Worm (Caenorhabditis elegans) whole organism, L4 larva: Measurements from ENCODE around the gene rsp-3.

Source experiments
- nhr-76 ChIP-seq: fragments of 150-350 bp; optimal IDR thresholded peaks from 2 replicates; lab custom pipeline; 2014; ENCODE audit warnings: missing biosample characterization, missing genetic modification characterization
- unc-62 ChIP-seq, 3 experiments: fragments of 150-350 bp in 1 of 3; sonication (generic microtip); optimal IDR thresholded peaks in 2 of 3; peaks in 1 of 3; 1 replicate in 1 of 3; 2 replicates in 2 of 3; lab custom pipeline; 2014 to 2017; ENCODE audit warnings: missing biosample characterization in 3 of 3, missing genetic modification characterization in 3 of 3, missing genetic modification reagents in 3 of 3, missing genotype in 1 of 3

ce11 chrIII:12714266-12714665, 26.5 kb upstream of the rsp-3 start, which contains the start of gene ssl-1:
- no peak for TF ChIP-seq nhr-76 (tag; lab: Kevin White, UChicago)
- TF ChIP-seq unc-62 (GFP tag; optimal IDR thresholded peaks at IDR 0.05 in 1 of 2; lab: Kevin White, UChicago), result no peak
- no peak for TF ChIP-seq unc-62 (tag; optimal IDR thresholded peaks at IDR 0.05; lab: Kevin White, UChicago)
